Worm (Caenorhabditis elegans) whole organism, L2 larva: ENCODE data around the gene sri-60.

Experiments
- C34F6.9 ChIP-seq: fragments of 150-350 bp; optimal IDR thresholded peaks from 2 replicates; lab custom pipeline; 2014; ENCODE audit warnings: missing biosample characterization, missing genetic modification characterization
- F13H6.1 ChIP-seq: sonication (generic microtip); optimal IDR thresholded peaks from 2 replicates; lab custom pipeline; 2016; ENCODE audit warnings: missing genetic modification characterization, missing compliant biosample characterization
- alr-1 ChIP-seq: fragments of 150-350 bp; optimal IDR thresholded peaks from 2 replicates; lab custom pipeline; 2014; ENCODE audit warnings: missing biosample characterization, missing genetic modification characterization
- aly-2 ChIP-seq: fragments of 150-350 bp; optimal IDR thresholded peaks from 2 replicates; lab custom pipeline; 2014; ENCODE audit warnings: missing biosample characterization, missing genetic modification characterization
- blmp-1 ChIP-seq: sonication (generic microtip); optimal IDR thresholded peaks from 2 replicates; lab custom pipeline; 2017; ENCODE audit warnings: missing genetic modification characterization, mild to moderate bottlenecking, missing compliant biosample characterization, antibody characterized with exemption, moderate library complexity; ENCODE audit not compliant: insufficient read depth
- ceh-16 ChIP-seq: fragments of 150-350 bp; optimal IDR thresholded peaks from 2 replicates; lab custom pipeline; 2014; ENCODE audit warnings: missing biosample characterization, missing genetic modification characterization
- ceh-82 ChIP-seq: fragments of 150-350 bp; optimal IDR thresholded peaks from 2 replicates; lab custom pipeline; 2014; ENCODE audit warnings: missing biosample characterization, missing genetic modification characterization
- dmd-4 ChIP-seq: sonication (generic microtip); optimal IDR thresholded peaks from 2 replicates; lab custom pipeline; 2017; ENCODE audit warnings: missing biosample characterization, missing genetic modification characterization
- egl-27 ChIP-seq: sonication (generic microtip); optimal IDR thresholded peaks from 3 replicates; lab custom pipeline; 2017; ENCODE audit warnings: missing biosample characterization, missing genetic modification reagents, missing genetic modification characterization
- elt-3 ChIP-seq: sonication (generic microtip); optimal IDR thresholded peaks from 2 replicates; lab custom pipeline; 2017; ENCODE audit warnings: missing biosample characterization, missing genetic modification characterization
- fos-1 ChIP-seq: fragments of 150-350 bp; optimal IDR thresholded peaks from 2 replicates; lab custom pipeline; 2014; ENCODE audit warnings: missing biosample characterization, missing genetic modification characterization
- gmeb-1 ChIP-seq: fragments of 150-350 bp; optimal IDR thresholded peaks from 2 replicates; lab custom pipeline; 2014; ENCODE audit warnings: missing biosample characterization, missing genetic modification characterization
- lin-11 ChIP-seq: fragments of 150-350 bp; sonication (generic microtip); optimal IDR thresholded peaks from 2 replicates; lab custom pipeline; 2014; ENCODE audit warnings: missing biosample characterization, missing genetic modification characterization, inconsistent platforms, mixed read lengths
- lsy-2 ChIP-seq, 2 experiments: fragments of 150-350 bp in 1 of 2; sonication (generic microtip) in 1 of 2; optimal IDR thresholded peaks; 2 replicates each; lab custom pipeline; 2014 to 2017; ENCODE audit warnings: missing biosample characterization in 2 of 2, missing genetic modification characterization in 2 of 2
- mab-5 ChIP-seq: fragments of 150-350 bp; optimal IDR thresholded peaks from 2 replicates; lab custom pipeline; 2014; ENCODE audit warnings: missing biosample characterization, missing genetic modification characterization
- mbf-1 ChIP-seq: sonication (generic microtip); optimal IDR thresholded peaks from 2 replicates; lab custom pipeline; 2017; ENCODE audit warnings: missing biosample characterization, missing genetic modification characterization
- nhr-10 ChIP-seq: sonication (generic microtip); optimal IDR thresholded peaks from 2 replicates; lab custom pipeline; 2017; ENCODE audit warnings: missing biosample characterization, missing genetic modification characterization
- nhr-11 ChIP-seq: fragments of 150-350 bp; optimal IDR thresholded peaks from 2 replicates; lab custom pipeline; 2014; ENCODE audit warnings: missing biosample characterization, missing genetic modification characterization
- nhr-12 ChIP-seq: fragments of 150-350 bp; optimal IDR thresholded peaks from 2 replicates; lab custom pipeline; 2014; ENCODE audit warnings: missing biosample characterization, missing genetic modification characterization
- nhr-129 ChIP-seq: fragments of 150-350 bp; optimal IDR thresholded peaks from 2 replicates; lab custom pipeline; 2014; ENCODE audit warnings: missing biosample characterization, missing genetic modification characterization
- nhr-21 ChIP-seq: fragments of 150-350 bp; optimal IDR thresholded peaks from 2 replicates; lab custom pipeline; 2014; ENCODE audit warnings: missing biosample characterization, missing genetic modification characterization
- nhr-23 ChIP-seq: fragments of 150-350 bp; optimal IDR thresholded peaks from 2 replicates; lab custom pipeline; 2014; ENCODE audit warnings: missing biosample characterization, missing genetic modification reagents, missing genetic modification characterization
- nhr-6 ChIP-seq: fragments of 150-350 bp; optimal IDR thresholded peaks from 2 replicates; lab custom pipeline; 2014; ENCODE audit warnings: missing biosample characterization, missing genetic modification characterization
- nhr-77 ChIP-seq: fragments of 150-350 bp; optimal IDR thresholded peaks from 2 replicates; lab custom pipeline; 2014; ENCODE audit warnings: missing biosample characterization, missing genetic modification characterization
- peb-1 ChIP-seq: fragments of 150-350 bp; optimal IDR thresholded peaks from 2 replicates; lab custom pipeline; 2014; ENCODE audit warnings: missing biosample characterization, missing genetic modification characterization
- sem-4 ChIP-seq: fragments of 150-350 bp; optimal IDR thresholded peaks from 2 replicates; lab custom pipeline; 2014; ENCODE audit warnings: missing biosample characterization, missing genetic modification reagents, missing genetic modification characterization
- skn-1 ChIP-seq: sonication (generic microtip); optimal IDR thresholded peaks from 2 replicates; lab custom pipeline; 2017; ENCODE audit warnings: missing biosample characterization, missing genetic modification characterization
- sma-3 ChIP-seq: sonication (generic microtip); optimal IDR thresholded peaks from 2 replicates; lab custom pipeline; 2016; ENCODE audit warnings: missing genetic modification reagents, missing genetic modification characterization, missing compliant biosample characterization
- sma-9 ChIP-seq, 2 experiments: fragments of 150-350 bp in 1 of 2; sonication (generic microtip) in 1 of 2; optimal IDR thresholded peaks; 2 replicates each; lab custom pipeline; 2014 to 2016; ENCODE audit warnings: missing genetic modification characterization in 2 of 2, mild to moderate bottlenecking in 1 of 2, missing biosample characterization in 1 of 2, missing compliant biosample characterization in 1 of 2, missing genetic modification reagents in 1 of 2, moderate library complexity in 1 of 2
- unc-39 ChIP-seq: fragments of 150-350 bp; optimal IDR thresholded peaks from 2 replicates; lab custom pipeline; 2014; ENCODE audit warnings: missing biosample characterization, missing genetic modification characterization
- zag-1 ChIP-seq: fragments of 150-350 bp; optimal IDR thresholded peaks from 2 replicates; lab custom pipeline; 2014; ENCODE audit warnings: missing biosample characterization, missing genetic modification characterization
- ztf-1 ChIP-seq: fragments of 200-800 bp; sonication (Bioruptor generic); conservative IDR thresholded peaks from 2 replicates; pipeline ENCODE4 v1.3.6; 2022; ENCODE audit warnings: missing genetic modification characterization, missing compliant biosample characterization

sri-60 gene

DNA sequence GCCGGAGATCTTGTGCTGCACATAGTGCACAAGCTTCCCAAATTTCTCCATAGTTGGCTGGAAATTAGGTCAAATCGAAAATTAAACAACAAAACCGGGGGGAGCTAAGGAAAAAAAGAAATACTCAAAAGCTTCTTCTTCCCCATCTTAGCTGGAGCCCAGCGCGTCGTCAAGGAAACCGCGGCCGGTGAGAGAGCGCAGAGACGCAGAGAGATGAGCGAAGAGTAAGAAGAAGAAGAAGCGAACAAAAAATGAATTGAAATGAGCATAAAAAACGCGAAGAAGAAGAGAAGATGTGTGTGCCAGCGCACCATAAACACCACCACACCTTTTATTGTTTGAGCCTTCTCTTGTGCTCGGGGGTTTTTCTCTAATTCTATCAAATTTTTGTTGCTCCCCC, 32.5 kb upstream of the sri-60 start, which contains the start of gene wdr-31:
Gene wdr-31, minus strand, starts transcription at position 101 of the 400 bp plus-strand sequence.
- TF ChIP-seq dmd-4 (tag; lab: Kevin White, UChicago), result no peak
- no peak for TF ChIP-seq zag-1 (tag; lab: Kevin White, UChicago)
- TF ChIP-seq nhr-6, result no peak
- no peak for TF ChIP-seq mbf-1 (tag; lab: Kevin White, UChicago)

- TF ChIP-seq C34F6.9 (tag; lab: Kevin White, UChicago) (peak; percentile 28), aly-2 (tag; lab: Kevin White, UChicago) (no peak), sem-4 (tag; lab: Kevin White, UChicago) (no peak), mbf-1 (tag; lab: Kevin White, UChicago) (no peak), ceh-16 (tag; lab: Kevin White, UChicago) (peak; percentile 30), lin-11 (tag; lab: Kevin White, UChicago) (no peak), nhr-21 (tag; lab: Kevin White, UChicago) (no peak), nhr-129 (tag; lab: Kevin White, UChicago) (peak; percentile 4), lsy-2 (tag; optimal IDR thresholded peaks at IDR 0.05; lab: Kevin White, UChicago) (peak in 1 of 2 experiments; percentile 22), fos-1 (peak; percentile 13), F13H6.1 (peak; percentile 67)
Measured at ce11 chrII:2734735-2735134, 32.1 kb upstream of the sri-60 start.

DNA sequence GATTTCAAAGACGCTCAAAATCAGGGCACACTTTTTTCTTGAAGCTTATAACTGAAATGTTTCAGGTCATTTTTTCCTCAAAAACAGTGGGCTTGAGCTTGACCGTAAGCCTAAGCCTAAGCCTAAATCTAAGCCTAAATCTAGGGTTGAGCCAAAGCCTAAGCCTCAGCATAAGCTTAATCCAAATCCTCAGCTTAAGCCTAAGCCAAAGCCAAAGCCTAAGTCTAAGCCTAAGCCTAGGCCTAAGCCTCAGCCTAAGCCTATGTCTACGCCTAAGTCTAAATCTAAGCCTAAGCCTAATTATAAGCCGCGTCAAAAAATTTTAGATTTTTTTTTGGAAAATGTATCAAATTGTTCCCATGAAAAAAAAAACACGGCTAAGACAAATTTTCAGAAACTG, 31.6 kb upstream of the sri-60 start:
- TF ChIP-seq nhr-10 (tag; lab: Kevin White, UChicago) (no peak), unc-39 (no peak), lin-11 (tag; lab: Kevin White, UChicago) (no peak), alr-1 (no peak), mab-5 (no peak), ceh-16 (tag; lab: Kevin White, UChicago) (no peak), dmd-4 (tag; lab: Kevin White, UChicago) (no peak)

- TF ChIP-seq gmeb-1 (tag; lab: Kevin White, UChicago) (no peak), skn-1 (tag; lab: Kevin White, UChicago) (no peak), fos-1 (no peak), nhr-12 (tag; lab: Kevin White, UChicago) (no peak), peb-1 (tag; lab: Kevin White, UChicago) (no peak), sma-9 (GFP tag; optimal IDR thresholded peaks at IDR 0.05; lab: Kevin White, UChicago) (no peak), sma-9 (tag; optimal IDR thresholded peaks at IDR 0.05; lab: Kevin White, UChicago) (no peak), mbf-1 (tag; lab: Kevin White, UChicago) (no peak), egl-27 (tag; lab: Kevin White, UChicago) (no peak), ztf-1 (GFP tag; lab: Robert Waterston, UW) (no peak), nhr-11 (tag; lab: Kevin White, UChicago) (no peak), C34F6.9 (tag; lab: Kevin White, UChicago) (no peak), lsy-2 (tag; optimal IDR thresholded peaks at IDR 0.05; lab: Kevin White, UChicago) (no peak), nhr-23 (tag; lab: Kevin White, UChicago) (no peak), dmd-4 (tag; lab: Kevin White, UChicago) (no peak), lin-11 (tag; lab: Kevin White, UChicago) (no peak), ceh-82 (tag; lab: Kevin White, UChicago) (no peak), sma-3 (GFP tag; lab: Kevin White, UChicago) (no peak), sem-4 (tag; lab: Kevin White, UChicago) (no peak), elt-3 (tag; lab: Kevin White, UChicago) (no peak), blmp-1 (no peak)
Measured at ce11 chrII:2730647-2731046, 28.0 kb upstream of the sri-60 start.

- peak; percentile 1 for TF ChIP-seq C34F6.9 (tag; lab: Kevin White, UChicago)
- TF ChIP-seq aly-2 (tag; lab: Kevin White, UChicago), result no peak
Measured at ce11 chrII:2726774-2727173, 24.1 kb upstream of the sri-60 start.

DNA sequence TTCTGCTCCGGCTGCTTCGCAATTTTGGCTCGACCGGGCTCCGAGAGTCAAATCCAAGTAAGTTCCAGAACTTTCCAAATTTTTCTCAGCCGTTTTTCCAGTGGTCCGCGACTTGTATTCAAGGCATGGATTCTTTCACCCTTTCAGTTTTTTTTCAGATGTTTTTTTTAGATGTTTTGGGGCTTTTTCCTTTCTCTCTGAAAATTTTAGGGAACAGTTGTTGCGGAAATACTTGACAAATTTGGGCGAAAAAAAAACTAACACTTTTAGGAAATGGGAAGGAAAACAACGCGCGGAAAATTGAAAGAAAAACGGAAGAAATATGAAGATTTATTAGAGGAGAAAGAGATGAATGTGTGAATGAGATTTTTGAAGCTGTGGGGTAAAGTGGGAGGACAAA, 22.9 kb upstream of the sri-60 start, which contains the start of the genes T05A8.11 and nep-2:
Gene T05A8.11, minus strand, starts transcription at position 101 of the 400 bp plus-strand sequence.
Gene nep-2, minus strand, starts transcription at position 192 of the 400 bp plus-strand sequence.
- TF ChIP-seq blmp-1 (no peak), sma-3 (GFP tag; lab: Kevin White, UChicago) (no peak), nhr-77 (no peak)
- TF ChIP-seq, all 48 proteins: peak for 0
